Worm (Caenorhabditis elegans) whole organism, L1 larva: Measurements from ENCODE around the gene ifp-1.

Source experiments
- blmp-1 ChIP-seq: fragments of 150-350 bp; optimal IDR thresholded peaks from 2 replicates; lab custom pipeline; 2014; ENCODE audit warnings: missing biosample characterization, missing genetic modification characterization
- ceh-90 ChIP-seq: sonication (generic microtip); optimal IDR thresholded peaks from 2 replicates; lab custom pipeline; 2016; ENCODE audit warnings: missing genetic modification characterization, missing compliant biosample characterization
- lin-13 ChIP-seq: fragments of 150-350 bp; optimal IDR thresholded peaks from 2 replicates; lab custom pipeline; 2014; ENCODE audit warnings: missing biosample characterization, missing genetic modification reagents, missing genetic modification characterization
- mef-2 ChIP-seq: fragments of 150-350 bp; optimal IDR thresholded peaks from 2 replicates; lab custom pipeline; 2014; ENCODE audit warnings: missing biosample characterization, missing genetic modification characterization
- pax-3 ChIP-seq: fragments of 200-800 bp; sonication (Bioruptor generic); optimal IDR thresholded peaks from 2 replicates; lab custom pipeline; 2018; ENCODE audit warnings: mild to moderate bottlenecking, missing genetic modification characterization, moderate library complexity, missing compliant biosample characterization
- snpc-4 ChIP-seq: fragments of 150-350 bp; optimal IDR thresholded peaks from 2 replicates; lab custom pipeline; 2014; ENCODE audit warnings: missing biosample characterization, missing genetic modification characterization
- unc-130 ChIP-seq: fragments of 150-350 bp; optimal IDR thresholded peaks from 2 replicates; lab custom pipeline; 2017; ENCODE audit warnings: missing biosample characterization, missing genetic modification characterization, inconsistent platforms

DNA sequence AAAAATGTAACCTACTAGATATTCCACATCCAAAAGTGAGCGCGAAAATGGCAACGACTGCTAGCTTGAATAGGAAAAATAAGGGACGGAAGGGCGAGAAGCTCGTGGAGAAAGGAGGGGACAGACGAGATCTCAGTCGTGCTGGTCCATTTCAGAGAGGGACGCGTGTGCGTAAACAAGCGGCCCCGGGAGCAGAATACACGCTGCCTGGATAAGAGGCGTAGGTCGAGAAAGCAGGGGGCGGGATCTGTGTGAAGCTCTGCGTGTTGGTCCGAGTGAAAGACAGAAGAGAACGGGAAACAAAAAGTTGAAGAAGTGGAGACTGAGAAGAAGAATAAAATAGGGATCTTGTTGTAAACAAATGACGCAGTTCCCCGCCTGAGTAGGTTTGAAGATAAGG lies 11.4 kb downstream of the ifp-1 start, which contains the start of gene T14B1.1:
- TF ChIP-seq mef-2 (tag; lab: Kevin White, UChicago): no peak
- no peak for TF ChIP-seq lin-13 (GFP tag; lab: Kevin White, UChicago)
- TF ChIP-seq unc-130 (tag; lab: Kevin White, UChicago): no peak
- no peak for TF ChIP-seq pax-3
- no peak for TF ChIP-seq snpc-4 (tag; lab: Kevin White, UChicago)
- TF ChIP-seq ceh-90 (tag; lab: Kevin White, UChicago): no peak
- no peak for TF ChIP-seq blmp-1
